Fruit fly (Drosophila melanogaster) whole organism, embryonic: Measurements from ENCODE around the gene CG31897.

Experiments used
- CG15601 ChIP-seq: fragments of 200-800 bp; sonication (Bioruptor generic); optimal IDR thresholded peaks from 3 replicates; lab custom pipeline; 2019; ENCODE audit warnings: missing biosample characterization, mild to moderate bottlenecking, missing genetic modification characterization, moderate library complexity
- CG8089 ChIP-seq: fragments of 200-800 bp; sonication (Bioruptor generic); optimal IDR thresholded peaks from 3 replicates; lab custom pipeline; 2016; ENCODE audit warnings: missing biosample characterization, missing genetic modification characterization
- Drgx ChIP-seq: fragments of 200-800 bp; sonication (Bioruptor generic); IDR thresholded peaks from 2 replicates; pipeline ENCODE4 v1.3.6; 2022; ENCODE audit warnings: missing biosample characterization, missing genetic modification characterization
- GATAe ChIP-seq: fragments of 200-800 bp; sonication (Bioruptor generic); conservative IDR thresholded peaks from 2 replicates; pipeline ENCODE4 v1.3.6; 2022; ENCODE audit warnings: missing biosample characterization, missing genetic modification characterization
- HLH54F ChIP-seq: fragments of 200-800 bp; sonication (Bioruptor generic); optimal IDR thresholded peaks from 3 replicates; lab custom pipeline; 2016; ENCODE audit warnings: missing biosample characterization, missing genetic modification characterization
- Sox102F ChIP-seq: fragments of 200-800 bp; sonication (Bioruptor generic); optimal IDR thresholded peaks from 2 replicates; lab custom pipeline; 2018; ENCODE audit warnings: missing biosample characterization, mild to moderate bottlenecking, missing genetic modification characterization, moderate library complexity
- Ssrp ChIP-seq: fragments of 200-800 bp; sonication (Bioruptor generic); optimal IDR thresholded peaks from 2 replicates; lab custom pipeline; 2018; ENCODE audit warnings: missing biosample characterization, mild to moderate bottlenecking, missing genetic modification characterization, moderate library complexity
- br ChIP-seq: fragments of >200 bp; optimal IDR thresholded peaks from 2 replicates; lab custom pipeline; 2017
- bsh ChIP-seq, 2 experiments: fragments of 200-800 bp; sonication (Bioruptor generic); optimal IDR thresholded peaks; 2 replicates each; lab custom pipeline; 2017 to 2018; ENCODE audit warnings: mild to moderate bottlenecking in 2 of 2, missing biosample characterization in 2 of 2, missing genetic modification characterization in 2 of 2, moderate library complexity in 1 of 2
- dati ChIP-seq: fragments of 200-800 bp; sonication (Bioruptor generic); IDR thresholded peaks from 2 replicates; pipeline ENCODE4 v1.3.6; 2022; ENCODE audit warnings: missing biosample characterization, missing genetic modification characterization
- jigr1 ChIP-seq: fragments of 200-800 bp; sonication (Bioruptor generic); IDR thresholded peaks from 3 replicates; pipeline ENCODE4 v1.3.6; 2022; ENCODE audit warnings: missing biosample characterization, missing genetic modification characterization
- tap ChIP-seq: fragments of 200-800 bp; optimal IDR thresholded peaks from 3 replicates; lab custom pipeline; 2019; ENCODE audit warnings: missing biosample characterization, mild to moderate bottlenecking, missing genetic modification characterization, moderate library complexity

- TF ChIP-seq br (lab: Kevin White, UChicago) (no peak), jigr1 (GFP tag; lab: Robert Waterston, UW) (no peak), CG8089 (GFP tag; lab: Kevin White, UChicago) (no peak), CG15601 (tag; lab: Kevin White, UChicago) (no peak), Drgx (GFP tag; lab: Robert Waterston, UW) (no peak), bsh (GFP tag; optimal IDR thresholded peaks at IDR 0.05; lab: Kevin White, UChicago) (no peak), tap (tag; lab: Kevin White, UChicago) (no peak), GATAe (GFP tag; lab: Robert Waterston, UW) (no peak), Ssrp (no peak), dati (GFP tag; lab: Robert Waterston, UW) (no peak), Sox102F (no peak), HLH54F (GFP tag; lab: Kevin White, UChicago) (no peak)
Measured at dm6 chr2L:8481623-8482424, 39.6 kb downstream of the CG31897 start, which contains the start of gene CG43796.
